Fruit fly (Drosophila melanogaster): Measurements from ENCODE around the gene lectin-37Db.

Gene lectin-37Db

DNA sequence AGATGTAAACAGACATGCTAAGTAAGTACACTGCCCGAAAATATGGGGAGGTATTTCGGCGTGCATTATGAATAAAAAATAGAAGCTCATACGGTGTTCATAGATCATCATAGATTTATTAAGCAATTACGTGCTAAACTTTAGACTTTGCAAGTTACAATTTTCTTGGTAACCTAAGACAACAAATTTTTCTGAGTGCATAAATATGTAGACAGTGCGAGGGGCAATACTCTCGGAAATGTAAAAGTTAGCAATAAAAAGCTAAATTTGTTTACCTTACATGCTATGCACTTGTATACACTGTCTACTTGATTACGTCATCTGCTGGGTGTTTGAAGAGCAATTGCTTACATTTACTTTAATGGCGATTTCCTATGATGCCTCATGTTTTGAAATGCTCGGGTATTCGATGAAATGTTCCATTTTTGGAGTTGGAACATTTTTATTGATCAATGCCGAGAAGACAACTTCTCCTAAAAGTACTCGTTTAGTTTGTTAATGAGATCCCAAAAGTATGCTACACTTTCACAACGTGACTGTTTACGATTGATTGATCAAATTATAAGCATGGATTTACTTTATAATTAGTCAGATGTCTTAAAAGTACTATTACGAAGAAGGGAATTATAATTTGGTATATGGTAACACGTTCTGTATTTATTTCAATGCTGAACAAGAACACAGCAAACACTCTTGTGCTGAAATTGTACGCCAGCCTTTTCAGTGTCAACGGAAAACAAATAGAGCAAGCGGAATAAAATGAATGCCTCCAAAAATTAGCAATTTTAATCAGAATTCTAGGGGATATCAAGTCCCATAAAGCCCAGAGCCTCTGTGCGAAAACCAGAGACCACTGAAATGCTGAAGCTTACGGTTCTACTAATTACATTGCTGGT is 2.0 kb upstream of the lectin-37Db start, which contains the start of gene Lectin-galC1:
Gene Lectin-galC1, plus strand, starts transcription at position 846 of the 896 bp plus-strand sequence.
- TF ChIP-seq cnc (optimal IDR thresholded peaks at IDR 0.05) (no peak), CG11617 (GFP tag; optimal IDR thresholded peaks at IDR 0.05) (peak; percentile 61), pad (GFP tag; optimal IDR thresholded peaks at IDR 0.05) (peak; percentile 54), Hr96 (GFP tag; optimal IDR thresholded peaks at IDR 0.05) (peak; percentile 79), kay (GFP tag; ENCODE audit: borderline replicate concordance) (peak; percentile 62), CG5204 (GFP tag; optimal IDR thresholded peaks at IDR 0.05) (peak; percentile 86), CG1620 (GFP tag; optimal IDR thresholded peaks at IDR 0.05) (peak; percentile 59), CG7045 (GFP tag; optimal IDR thresholded peaks at IDR 0.05) (peak; percentile 84), CG7101 (tag; optimal IDR thresholded peaks at IDR 0.05) (peak; percentile 68), CG14711 (tag; optimal IDR thresholded peaks at IDR 0.05) (peak; percentile 81), ovo (GFP tag; optimal IDR thresholded peaks at IDR 0.05) (no peak), Clk (GFP tag; optimal IDR thresholded peaks at IDR 0.05) (peak; percentile 81), Mnt (GFP tag; optimal IDR thresholded peaks at IDR 0.05) (peak; percentile 36), cic (GFP tag; optimal IDR thresholded peaks at IDR 0.05) (peak; percentile 65), CG12768 (GFP tag; optimal IDR thresholded peaks at IDR 0.05) (peak; percentile 78), Crg-1 (GFP tag; optimal IDR thresholded peaks at IDR 0.05) (peak; percentile 65), tj (GFP tag; optimal IDR thresholded peaks at IDR 0.05) (peak; percentile 80), toe (GFP tag; optimal IDR thresholded peaks at IDR 0.05) (peak; percentile 87), CG33017 (tag; optimal IDR thresholded peaks at IDR 0.05) (peak; percentile 87), bab1 (GFP tag; optimal IDR thresholded peaks at IDR 0.05) (no peak)

DNA sequence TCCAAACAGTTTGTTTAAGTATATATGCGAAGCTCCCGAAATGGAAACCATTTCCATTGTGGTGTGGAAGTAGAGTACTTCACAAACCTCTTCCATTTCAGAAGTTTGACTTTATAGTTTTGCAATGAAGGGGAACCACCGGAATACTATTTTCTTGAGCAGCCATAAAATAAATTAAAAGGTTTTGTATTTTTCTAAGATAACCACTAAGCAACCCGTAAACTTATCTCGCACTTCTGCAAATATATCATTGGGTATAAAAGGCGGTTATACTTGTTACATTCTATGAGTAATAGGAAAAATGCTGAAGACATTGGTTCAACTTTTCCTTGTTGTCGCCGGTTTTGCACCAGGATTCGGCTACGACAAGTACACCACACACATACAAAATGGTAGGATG is 858 bp upstream of the lectin-37Db start, which contains the start of gene lectin-37Da:
Gene lectin-37Da, plus strand, starts transcription at position 301 of the 400 bp plus-strand sequence.
- TF ChIP-seq ovo (GFP tag; optimal IDR thresholded peaks at IDR 0.05) (no peak), CG11617 (GFP tag; optimal IDR thresholded peaks at IDR 0.05) (no peak), tj (GFP tag; optimal IDR thresholded peaks at IDR 0.05) (no peak), CG1620 (GFP tag; optimal IDR thresholded peaks at IDR 0.05) (no peak), CG7101 (tag; optimal IDR thresholded peaks at IDR 0.05) (no peak), pad (GFP tag; optimal IDR thresholded peaks at IDR 0.05) (no peak), bab1 (GFP tag; optimal IDR thresholded peaks at IDR 0.05) (no peak), Clk (GFP tag; optimal IDR thresholded peaks at IDR 0.05) (no peak), kay (GFP tag; ENCODE audit: borderline replicate concordance) (no peak), CG12768 (GFP tag; optimal IDR thresholded peaks at IDR 0.05) (no peak), CG7045 (GFP tag; optimal IDR thresholded peaks at IDR 0.05) (no peak)

DNA sequence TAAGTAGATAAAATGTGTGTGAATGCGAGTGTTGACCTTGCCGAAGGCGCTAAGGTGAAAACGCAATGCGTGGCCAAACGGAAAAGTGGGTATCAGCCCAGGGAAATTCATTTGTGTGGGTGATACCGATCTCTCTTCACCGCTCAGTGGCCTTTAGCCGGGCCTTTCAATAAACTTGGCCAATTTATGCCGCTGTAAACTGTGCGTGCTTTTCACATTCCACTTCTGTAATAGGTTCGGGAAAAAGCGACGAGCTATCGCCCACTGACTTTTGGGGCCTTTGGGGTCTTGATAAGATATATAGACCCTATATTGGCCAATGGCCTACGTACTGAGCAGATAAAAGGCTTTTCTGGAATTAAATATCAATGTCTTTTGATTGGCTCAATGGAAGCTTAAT is 2.7 kb downstream of the lectin-37Db start:
- TF ChIP-seq CG5204 (GFP tag; optimal IDR thresholded peaks at IDR 0.05) (no peak), cic (GFP tag; optimal IDR thresholded peaks at IDR 0.05) (peak; percentile 38), ovo (GFP tag; optimal IDR thresholded peaks at IDR 0.05) (no peak)

DNA sequence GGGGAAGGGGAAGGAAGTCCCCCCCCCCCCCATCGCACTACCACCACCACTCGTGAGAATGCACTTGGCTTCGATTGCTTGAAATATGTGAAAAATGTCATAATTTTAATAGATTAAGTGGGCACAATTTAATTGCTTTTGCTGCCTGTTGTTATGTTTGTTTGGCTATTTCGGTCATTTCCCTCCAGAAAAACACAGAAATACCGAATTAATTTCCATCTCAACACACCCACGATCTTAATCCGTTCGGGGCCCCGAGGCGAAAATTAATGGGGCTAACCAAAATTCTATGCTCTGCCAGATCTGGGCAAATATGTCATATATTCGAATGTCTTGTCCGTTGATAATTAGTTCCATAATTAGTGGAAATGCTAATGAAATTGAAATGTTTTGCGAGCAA is 3.8 kb downstream of the lectin-37Db start:
- TF ChIP-seq toe (GFP tag; optimal IDR thresholded peaks at IDR 0.05) (no peak), Crg-1 (GFP tag; optimal IDR thresholded peaks at IDR 0.05) (no peak), CG14711 (tag; optimal IDR thresholded peaks at IDR 0.05) (no peak), CG5204 (GFP tag; optimal IDR thresholded peaks at IDR 0.05) (no peak), kay (GFP tag; ENCODE audit: borderline replicate concordance) (no peak), CG1620 (GFP tag; optimal IDR thresholded peaks at IDR 0.05) (no peak), Clk (GFP tag; optimal IDR thresholded peaks at IDR 0.05) (no peak), tj (GFP tag; optimal IDR thresholded peaks at IDR 0.05) (no peak), CG12768 (GFP tag; optimal IDR thresholded peaks at IDR 0.05) (no peak)

DNA sequence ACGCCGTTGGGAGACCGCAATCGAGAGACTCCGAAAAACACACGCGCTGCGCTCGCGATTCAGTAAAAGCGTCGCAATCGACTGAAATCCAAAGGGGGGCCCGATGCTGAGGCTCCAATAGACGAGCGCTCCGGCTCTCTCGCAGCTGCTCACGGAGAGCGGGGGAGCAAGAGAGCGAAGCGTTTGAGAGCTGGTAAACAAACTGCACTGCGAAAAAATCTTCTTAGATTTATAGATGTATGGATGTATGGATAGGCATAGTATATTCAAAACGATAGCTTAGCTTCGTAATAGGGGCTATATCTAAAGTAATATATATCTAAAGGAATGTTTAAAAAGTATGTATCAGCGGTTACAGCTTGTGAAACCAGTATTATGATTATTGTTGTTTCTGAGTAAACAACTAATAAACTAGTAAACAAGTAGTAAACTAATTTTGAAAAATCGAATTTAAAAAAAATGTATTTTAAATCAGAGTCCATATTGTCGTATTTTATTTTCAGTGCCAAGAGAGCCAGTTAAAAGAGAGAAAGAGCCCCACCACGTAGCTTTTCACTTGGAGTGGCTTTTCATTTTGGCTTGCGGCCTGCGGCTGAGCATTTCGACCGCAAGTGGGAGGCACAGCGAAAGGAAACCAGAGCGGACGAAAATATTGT is 4.7 kb downstream of the lectin-37Db start, which contains the start of the genes Alp12 and CG13085:
Gene Alp12, plus strand, starts transcription at position 584 of the 656 bp plus-strand sequence.
Gene CG13085, plus strand, starts transcription at position 584 of the 656 bp plus-strand sequence.
- peak; percentile 82 for TF ChIP-seq cic (GFP tag; optimal IDR thresholded peaks at IDR 0.05)
- peak; percentile 95 for TF ChIP-seq Clk (GFP tag; optimal IDR thresholded peaks at IDR 0.05)
- peak; percentile 98 for TF ChIP-seq CG7045 (GFP tag; optimal IDR thresholded peaks at IDR 0.05)
- TF ChIP-seq CG11617 (GFP tag; optimal IDR thresholded peaks at IDR 0.05) = peak; percentile 99
- TF ChIP-seq CG7101 (tag; optimal IDR thresholded peaks at IDR 0.05) = peak; percentile 96
- peak; percentile 97 for TF ChIP-seq CG33017 (tag; optimal IDR thresholded peaks at IDR 0.05)
- peak; percentile 95 for TF ChIP-seq Hr96 (GFP tag; optimal IDR thresholded peaks at IDR 0.05)
- TF ChIP-seq pad (GFP tag; optimal IDR thresholded peaks at IDR 0.05) = peak; percentile 91
- TF ChIP-seq CG5204 (GFP tag; optimal IDR thresholded peaks at IDR 0.05) = peak; percentile 98
- peak; percentile 86 for TF ChIP-seq bab1 (GFP tag; optimal IDR thresholded peaks at IDR 0.05)
- TF ChIP-seq Crg-1 (GFP tag; optimal IDR thresholded peaks at IDR 0.05) = peak; percentile 90
- TF ChIP-seq Mnt (GFP tag; optimal IDR thresholded peaks at IDR 0.05) = peak; percentile 87
- no peak for TF ChIP-seq cnc (optimal IDR thresholded peaks at IDR 0.05)
- TF ChIP-seq tj (GFP tag; optimal IDR thresholded peaks at IDR 0.05) = peak; percentile 98
- TF ChIP-seq CG14711 (tag; optimal IDR thresholded peaks at IDR 0.05) = peak; percentile 90
- peak; percentile 8 for TF ChIP-seq kay (GFP tag; ENCODE audit: borderline replicate concordance)
- peak; percentile 87 for TF ChIP-seq ovo (GFP tag; optimal IDR thresholded peaks at IDR 0.05)
- peak; percentile 97 for TF ChIP-seq toe (GFP tag; optimal IDR thresholded peaks at IDR 0.05)
- peak; percentile 98 for TF ChIP-seq CG12768 (GFP tag; optimal IDR thresholded peaks at IDR 0.05)
- TF ChIP-seq CG1620 (GFP tag; optimal IDR thresholded peaks at IDR 0.05) = peak; percentile 93
